Fruit fly (Drosophila melanogaster) whole organism, embryonic: ENCODE data around the gene Prx5.

ENCODE experiments used
- CG10543 ChIP-seq: fragments of 200-800 bp; sonication (Bioruptor generic); optimal IDR thresholded peaks from 3 replicates; lab custom pipeline; 2017; ENCODE audit warnings: missing biosample characterization, mild to moderate bottlenecking, missing genetic modification characterization, moderate library complexity
- CG11247 ChIP-seq: fragments of 200-800 bp; sonication (Bioruptor generic); IDR thresholded peaks from 2 replicates; pipeline ENCODE4 v1.3.6; 2022; ENCODE audit warnings: missing biosample characterization, missing genetic modification characterization
- CG11398 ChIP-seq: fragments of 200-800 bp; sonication (Bioruptor generic); optimal IDR thresholded peaks from 2 replicates; lab custom pipeline; 2016; ENCODE audit warnings: missing biosample characterization, missing genetic modification characterization
- CG13296 ChIP-seq: fragments of 200-800 bp; sonication (Bioruptor generic); optimal IDR thresholded peaks from 3 replicates; lab custom pipeline; 2018; ENCODE audit warnings: missing biosample characterization, mild to moderate bottlenecking, missing genetic modification characterization
- CG14014 ChIP-seq: fragments of 200-800 bp; sonication (Bioruptor generic); IDR thresholded peaks from 2 replicates; pipeline ENCODE4 v1.3.6; 2022; ENCODE audit warnings: missing biosample characterization, missing genetic modification characterization
- CG15479 ChIP-seq: fragments of 200-800 bp; sonication (Bioruptor generic); optimal IDR thresholded peaks from 3 replicates; lab custom pipeline; 2019; ENCODE audit warnings: missing biosample characterization, mild to moderate bottlenecking, missing genetic modification characterization, moderate library complexity
- CG15696 ChIP-seq: fragments of 200-800 bp; sonication (Bioruptor generic); optimal IDR thresholded peaks from 2 replicates; lab custom pipeline; 2019; ENCODE audit warnings: missing biosample characterization, mild to moderate bottlenecking, missing genetic modification characterization, moderate library complexity
- CG17385 ChIP-seq: fragments of 200-800 bp; sonication (Bioruptor generic); optimal IDR thresholded peaks from 3 replicates; lab custom pipeline; 2018; ENCODE audit warnings: missing biosample characterization, mild to moderate bottlenecking, missing genetic modification characterization
- CG17612 ChIP-seq: fragments of 200-800 bp; sonication (Bioruptor generic); IDR thresholded peaks from 2 replicates; pipeline ENCODE4 v1.3.6; 2022; ENCODE audit warnings: missing biosample characterization, missing genetic modification characterization
- CG17829 ChIP-seq: fragments of 200-800 bp; optimal IDR thresholded peaks from 2 replicates; lab custom pipeline; 2019; ENCODE audit warnings: missing biosample characterization, mild to moderate bottlenecking, missing genetic modification characterization, moderate library complexity
- CG33213 ChIP-seq: fragments of 200-800 bp; sonication (Bioruptor generic); optimal IDR thresholded peaks from 3 replicates; lab custom pipeline; 2016; ENCODE audit warnings: missing biosample characterization, missing genetic modification characterization
- CG4360 ChIP-seq: fragments of 200-800 bp; sonication (Bioruptor generic); IDR thresholded peaks from 2 replicates; pipeline ENCODE4 v1.3.6; 2022; ENCODE audit warnings: missing biosample characterization, missing genetic modification characterization
- CG4707 ChIP-seq: fragments of 200-800 bp; sonication (Bioruptor generic); optimal IDR thresholded peaks from 2 replicates; lab custom pipeline; 2018; ENCODE audit warnings: missing biosample characterization, mild to moderate bottlenecking, missing genetic modification characterization, moderate library complexity
- CG8359 ChIP-seq: fragments of 200-800 bp; sonication (Bioruptor generic); optimal IDR thresholded peaks from 2 replicates; lab custom pipeline; 2017; ENCODE audit warnings: missing biosample characterization, mild to moderate bottlenecking, missing genetic modification characterization, borderline replicate concordance
- CG9215 ChIP-seq: fragments of 200-800 bp; sonication (Bioruptor generic); IDR thresholded peaks from 2 replicates; pipeline ENCODE4 v1.3.6; 2022; ENCODE audit warnings: missing biosample characterization, missing genetic modification characterization
- CG9817 ChIP-seq: fragments of 200-800 bp; sonication (Bioruptor generic); optimal IDR thresholded peaks from 2 replicates; lab custom pipeline; 2018; ENCODE audit warnings: missing biosample characterization, mild to moderate bottlenecking, missing genetic modification characterization, moderate library complexity
- CG9932 ChIP-seq: fragments of 200-800 bp; sonication (Bioruptor generic); IDR thresholded peaks from 2 replicates; pipeline ENCODE4 v1.3.6; 2022; ENCODE audit warnings: missing biosample characterization, missing genetic modification characterization
- D19A ChIP-seq: fragments of 200-800 bp; optimal IDR thresholded peaks from 3 replicates; lab custom pipeline; 2019; ENCODE audit warnings: missing biosample characterization, mild to moderate bottlenecking, missing genetic modification characterization, moderate library complexity
- Dip2 ChIP-seq: fragments of 200-800 bp; sonication (Bioruptor generic); IDR thresholded peaks from 2 replicates; pipeline ENCODE4 v1.3.6; 2022; ENCODE audit warnings: missing biosample characterization, missing genetic modification characterization
- Dll ChIP-seq: fragments of 200-800 bp; sonication (Bioruptor generic); IDR thresholded peaks from 4 replicates; pipeline ENCODE4 v1.3.6; 2022; ENCODE audit warnings: missing biosample characterization, missing genetic modification characterization; ENCODE audit not compliant: partially characterized antibody
- Dp ChIP-seq: fragments of 200-800 bp; sonication (Bioruptor generic); optimal IDR thresholded peaks from 2 replicates; lab custom pipeline; 2018; ENCODE audit warnings: missing biosample characterization, mild to moderate bottlenecking, missing genetic modification characterization, moderate library complexity
- E2f2 ChIP-seq: fragments of 200-800 bp; sonication (Bioruptor generic); IDR thresholded peaks from 2 replicates; pipeline ENCODE4 v1.3.6; 2022; ENCODE audit warnings: missing biosample characterization, missing genetic modification characterization
- Ets65A ChIP-seq: fragments of 200-800 bp; sonication (Bioruptor generic); peaks from one replicate; lab custom pipeline; 2016; ENCODE audit warnings: missing biosample characterization, missing genetic modification characterization
- Gug ChIP-seq: fragments of 200-800 bp; sonication (Bioruptor generic); IDR thresholded peaks from 4 replicates; pipeline ENCODE4 v1.3.6; 2022; ENCODE audit warnings: missing biosample characterization, missing genetic modification characterization
- H15 ChIP-seq: fragments of 200-800 bp; sonication (Bioruptor generic); IDR thresholded peaks from 3 replicates; pipeline ENCODE4 v1.3.6; 2022; ENCODE audit warnings: missing biosample characterization, missing genetic modification characterization
- MBD-R2 ChIP-seq: fragments of 200-800 bp; sonication (Bioruptor generic); IDR thresholded peaks from 2 replicates; pipeline ENCODE4 v1.3.6; 2022; ENCODE audit warnings: missing biosample characterization, missing genetic modification characterization
- NFAT ChIP-seq: fragments of 200-800 bp; sonication (Bioruptor generic); IDR thresholded peaks from 2 replicates; pipeline ENCODE4 v1.3.6; 2022; ENCODE audit warnings: missing biosample characterization, missing genetic modification characterization
- Ptx1 ChIP-seq: fragments of 200-800 bp; sonication (Bioruptor generic); IDR thresholded peaks from 2 replicates; pipeline ENCODE4 v1.3.6; 2022; ENCODE audit warnings: missing biosample characterization, missing genetic modification characterization
- Rfx ChIP-seq: fragments of 200-800 bp; sonication (Bioruptor generic); IDR thresholded peaks from 2 replicates; pipeline ENCODE4 v1.3.6; 2022; ENCODE audit warnings: missing biosample characterization, missing genetic modification characterization
- cato ChIP-seq: fragments of 200-800 bp; sonication (Bioruptor generic); optimal IDR thresholded peaks from 2 replicates; lab custom pipeline; 2016; ENCODE audit warnings: missing biosample characterization, missing genetic modification characterization, borderline replicate concordance
- dimm ChIP-seq: fragments of 200-800 bp; sonication (Bioruptor generic); IDR thresholded peaks from 2 replicates; pipeline ENCODE4 v1.3.6; 2022; ENCODE audit warnings: missing biosample characterization, missing genetic modification characterization
- emc ChIP-seq: fragments of 200-800 bp; sonication (Bioruptor generic); optimal IDR thresholded peaks from 2 replicates; lab custom pipeline; 2016; ENCODE audit warnings: missing biosample characterization, missing genetic modification characterization
- eyg ChIP-seq: fragments of 200-800 bp; sonication (Bioruptor generic); optimal IDR thresholded peaks from 3 replicates; lab custom pipeline; 2016; ENCODE audit warnings: missing biosample characterization, missing genetic modification characterization
- hkb ChIP-seq, 2 experiments: fragments of 200-800 bp in 1 of 2; fragments of >200 bp in 1 of 2; sonication (Bioruptor generic) in 1 of 2; IDR thresholded peaks in 1 of 2; optimal IDR thresholded peaks in 1 of 2; 2 replicates each; pipeline versions ENCODE4 v1.3.6 to Lab custom; 2017 to 2022; ENCODE audit warnings: missing biosample characterization in 1 of 2, missing genetic modification characterization in 1 of 2
- jing ChIP-seq: fragments of 200-800 bp; sonication (Bioruptor generic); optimal IDR thresholded peaks from 2 replicates; lab custom pipeline; 2018; ENCODE audit warnings: missing biosample characterization, mild to moderate bottlenecking, missing genetic modification characterization
- knrl ChIP-seq: fragments of 200-800 bp; sonication (Bioruptor generic); IDR thresholded peaks from 3 replicates; pipeline ENCODE4 v1.3.6; 2022; ENCODE audit warnings: missing biosample characterization, missing genetic modification characterization; ENCODE audit not compliant: partially characterized antibody
- lab ChIP-seq: fragments of 200-800 bp; sonication (Bioruptor generic); optimal IDR thresholded peaks from 3 replicates; lab custom pipeline; 2017; ENCODE audit warnings: missing biosample characterization, missing genetic modification characterization, mild to moderate bottlenecking, moderate library complexity, missing genetic modification reagents
- lbe ChIP-seq: fragments of 200-800 bp; sonication (Bioruptor generic); optimal IDR thresholded peaks from 2 replicates; lab custom pipeline; 2016; ENCODE audit warnings: missing biosample characterization, mild to moderate bottlenecking, missing genetic modification characterization
- lmd ChIP-seq: fragments of 200-800 bp; sonication (Bioruptor generic); IDR thresholded peaks from 2 replicates; pipeline ENCODE4 v1.3.6; 2022; ENCODE audit warnings: missing biosample characterization, missing genetic modification characterization
- nmo ChIP-seq: fragments of 200-800 bp; sonication (Bioruptor generic); optimal IDR thresholded peaks from 2 replicates; lab custom pipeline; 2018; ENCODE audit warnings: missing biosample characterization, mild to moderate bottlenecking, missing genetic modification characterization, moderate library complexity
- pros ChIP-seq: fragments of 200-800 bp; sonication (Bioruptor generic); optimal IDR thresholded peaks from 3 replicates; lab custom pipeline; 2019; ENCODE audit warnings: missing biosample characterization, mild to moderate bottlenecking, missing genetic modification characterization, moderate library complexity
- psq ChIP-seq: fragments of 200-800 bp; sonication (Bioruptor generic); optimal IDR thresholded peaks from 2 replicates; lab custom pipeline; 2017; ENCODE audit warnings: missing biosample characterization, missing genetic modification characterization
- ranshi ChIP-seq: fragments of 200-800 bp; sonication (Bioruptor generic); IDR thresholded peaks from 2 replicates; pipeline ENCODE4 v1.3.6; 2022; ENCODE audit warnings: missing biosample characterization, missing genetic modification characterization
- row ChIP-seq: fragments of 200-800 bp; sonication (Bioruptor generic); IDR thresholded peaks from 3 replicates; pipeline ENCODE4 v1.3.6; 2022; ENCODE audit warnings: missing biosample characterization, missing genetic modification characterization
- sens-2 ChIP-seq: fragments of 200-800 bp; sonication (Bioruptor generic); IDR thresholded peaks from 2 replicates; pipeline ENCODE4 v1.3.6; 2022; ENCODE audit warnings: missing biosample characterization, missing genetic modification characterization
- seq ChIP-seq: fragments of 200-800 bp; sonication (Bioruptor generic); IDR thresholded peaks from 2 replicates; pipeline ENCODE4 v1.3.6; 2022; ENCODE audit warnings: missing biosample characterization, missing genetic modification characterization
- shn ChIP-seq: fragments of 200-800 bp; sonication (Bioruptor generic); optimal IDR thresholded peaks from 3 replicates; lab custom pipeline; 2016; ENCODE audit warnings: missing biosample characterization, missing genetic modification characterization
- slbo ChIP-seq: fragments of 200-800 bp; sonication (Bioruptor generic); IDR thresholded peaks from 2 replicates; pipeline ENCODE4 v1.3.6; 2022; ENCODE audit warnings: missing biosample characterization, missing genetic modification characterization
- tio ChIP-seq: fragments of 200-800 bp; sonication (Bioruptor generic); optimal IDR thresholded peaks from 2 replicates; lab custom pipeline; 2017; ENCODE audit warnings: missing biosample characterization, missing genetic modification characterization, inconsistent platforms
- vfl ChIP-seq: fragments of 200-800 bp; sonication (Bioruptor generic); optimal IDR thresholded peaks from 2 replicates; lab custom pipeline; 2016; ENCODE audit warnings: missing biosample characterization, missing genetic modification characterization
- vvl ChIP-seq: fragments of 200-800 bp; sonication (Bioruptor generic); IDR thresholded peaks from 2 replicates; pipeline ENCODE4 v1.3.6; 2022; ENCODE audit warnings: missing biosample characterization, missing genetic modification characterization
- z ChIP-seq: fragments of 200-800 bp; sonication (Bioruptor generic); IDR thresholded peaks from 3 replicates; pipeline ENCODE4 v1.3.6; 2022; ENCODE audit warnings: missing biosample characterization, missing genetic modification characterization

The Prx5 gene

dm6 chr3R:18167173-18167415, at the start of gene Prx5, which contains the start of gene CG7215:
TSS of gene Prx5 (minus strand) at chr3R:18167273.
TSS of gene CG7215 (minus strand) at chr3R:18167273.
- peak; percentile 48; the same call in 2 of the 4 replicates for TF ChIP-seq Gug (GFP tag; lab: Robert Waterston, UW)
- peak; percentile 15; the same call in 1 of the 2 replicates for TF ChIP-seq MBD-R2
- no peak for TF ChIP-seq CG8359 (GFP tag; lab: Kevin White, UChicago)
- peak; percentile 12; the same call in 1 of the 2 replicates for TF ChIP-seq Rfx
- peak; percentile 18 for TF ChIP-seq D19A (tag; lab: Kevin White, UChicago)
- TF ChIP-seq hkb (optimal IDR thresholded peaks at IDR 0.05; lab: Kevin White, UChicago): no peak
- no peak for TF ChIP-seq hkb (GFP tag; IDR thresholded peaks at IDR 0.05; lab: Robert Waterston, UW)
- no peak for TF ChIP-seq sens-2 (GFP tag; lab: Robert Waterston, UW)
- peak; percentile 25; the same call in 1 of the 2 replicates for TF ChIP-seq slbo
- TF ChIP-seq jing (GFP tag; lab: Kevin White, UChicago): no peak
- TF ChIP-seq psq: no peak
- peak; percentile 9; the same call in 1 of the 2 replicates for TF ChIP-seq E2f2 (GFP tag; lab: Robert Waterston, UW)
- TF ChIP-seq shn (GFP tag; lab: Kevin White, UChicago): no peak
- TF ChIP-seq eyg (GFP tag; lab: Kevin White, UChicago): no peak
- peak; percentile 31; the same call in 1 of the 2 replicates for TF ChIP-seq Ptx1 (GFP tag; lab: Robert Waterston, UW)
- TF ChIP-seq nmo (GFP tag; lab: Kevin White, UChicago): no peak
- TF ChIP-seq lmd (GFP tag; lab: Robert Waterston, UW): no peak
- peak; percentile 26; the same call in 1 of the 2 replicates for TF ChIP-seq CG9932 (GFP tag; lab: Robert Waterston, UW)
- TF ChIP-seq seq (GFP tag; lab: Robert Waterston, UW): no peak
- TF ChIP-seq vvl: peak; percentile 7; the same call in 1 of the 2 replicates
- no peak for TF ChIP-seq lbe (GFP tag; lab: Kevin White, UChicago)
- no peak for TF ChIP-seq CG4360 (GFP tag; lab: Robert Waterston, UW)
- TF ChIP-seq CG14014 (GFP tag; lab: Robert Waterston, UW): no peak
- TF ChIP-seq CG17829 (tag; lab: Kevin White, UChicago): no peak
- TF ChIP-seq pros (GFP tag; lab: Kevin White, UChicago): no peak
- no peak for TF ChIP-seq CG9817
- no peak for TF ChIP-seq Dp (GFP tag; lab: Kevin White, UChicago)
- peak; percentile 41 for TF ChIP-seq row (GFP tag; lab: Robert Waterston, UW)
- no peak for TF ChIP-seq CG13296 (GFP tag; lab: Kevin White, UChicago)
- TF ChIP-seq CG4707 (GFP tag; lab: Kevin White, UChicago): no peak
- no peak for TF ChIP-seq CG9215 (GFP tag; lab: Robert Waterston, UW)
- TF ChIP-seq NFAT (GFP tag; lab: Robert Waterston, UW): peak; percentile 25; the same call in 1 of the 2 replicates

- TF ChIP-seq CG10543 (GFP tag; lab: Kevin White, UChicago): no peak
- TF ChIP-seq Dip2 (GFP tag; lab: Robert Waterston, UW): no peak
- no peak for TF ChIP-seq ranshi (GFP tag; lab: Robert Waterston, UW)
- TF ChIP-seq tio (GFP tag; lab: Kevin White, UChicago): no peak
- no peak for TF ChIP-seq CG15479
- no peak for TF ChIP-seq CG11398 (GFP tag; lab: Kevin White, UChicago)
- no peak for TF ChIP-seq z
- TF ChIP-seq H15: no peak
- TF ChIP-seq CG11247 (GFP tag; lab: Robert Waterston, UW): no peak
- no peak for TF ChIP-seq CG33213 (GFP tag; lab: Kevin White, UChicago)
- 0 out of 2 replicates have a peak, but pooled peaks have one; percentile 36 for TF ChIP-seq MBD-R2
- no peak; the same call in 2 of the 3 replicates for TF ChIP-seq knrl (GFP tag; lab: Robert Waterston, UW)
- TF ChIP-seq emc (GFP tag; lab: Kevin White, UChicago): no peak
- TF ChIP-seq CG15696 (tag; lab: Kevin White, UChicago): no peak
- TF ChIP-seq Dll (GFP tag; lab: Robert Waterston, UW): no peak
- peak; percentile 53 for TF ChIP-seq CG17385 (GFP tag; lab: Kevin White, UChicago)
- no peak for TF ChIP-seq CG17612
- TF ChIP-seq cato: no peak
- TF ChIP-seq Ets65A (GFP tag; lab: Kevin White, UChicago): peak; percentile 95
- TF ChIP-seq dimm: no peak
- no peak for TF ChIP-seq vfl (GFP tag; lab: Kevin White, UChicago)
- TF ChIP-seq lab (GFP tag; lab: Kevin White, UChicago): no peak
These were observed 48.8 kb upstream of the Prx5 start, which contains the start of gene CG14314 for dm6 chr3R:18215900-18216299. TSS of gene CG14314 (plus strand) at chr3R:18216142.
